Worm (Caenorhabditis elegans) whole organism, L4/young adult: ENCODE results near the gene Y50D4C.12.

Source experiments
- dao-5 ChIP-seq: sonication (generic microtip); optimal IDR thresholded peaks from 2 replicates; lab custom pipeline; 2016; ENCODE audit warnings: missing genotype, missing genetic modification characterization, moderate library complexity, missing compliant biosample characterization
- him-1 ChIP-seq: sonication (generic microtip); optimal IDR thresholded peaks from 2 replicates; lab custom pipeline; 2016; ENCODE audit warnings: missing genotype, missing genetic modification reagents, missing genetic modification characterization, missing compliant biosample characterization

DNA sequence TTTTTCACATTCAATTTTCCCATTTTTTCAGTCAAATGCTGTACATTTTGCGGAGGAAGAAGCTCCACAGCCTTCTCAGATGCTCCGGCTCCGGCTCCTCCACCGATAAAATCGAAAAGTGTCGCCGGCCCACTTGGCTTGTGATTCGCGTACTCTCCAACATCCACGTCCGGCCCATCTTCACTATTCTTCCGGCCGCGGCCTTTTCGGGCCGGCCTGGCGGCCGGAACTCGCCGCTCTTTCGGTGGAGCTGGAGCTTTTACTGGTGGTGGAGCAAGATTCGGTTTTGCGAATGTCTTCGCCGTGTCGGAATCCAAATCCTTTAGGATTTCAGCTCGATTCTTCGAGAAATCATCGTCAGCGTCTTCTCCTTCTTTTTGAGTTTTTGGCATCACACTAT, 39.8 kb upstream of the Y50D4C.12 start:
- no peak for TF ChIP-seq him-1 (tag; lab: Kevin White, UChicago)
- TF ChIP-seq dao-5: no peak
